Worm (Caenorhabditis elegans) whole organism, mixed stage, embryonic: ENCODE measurements around the gene nspg-11.

Source experiments
- ceh-39 ChIP-seq: fragments of 150-350 bp; optimal IDR thresholded peaks from 2 replicates; lab custom pipeline; 2014; ENCODE audit warnings: missing biosample characterization, missing genetic modification characterization
- elt-1 ChIP-seq: sonication (generic microtip); optimal IDR thresholded peaks from 2 replicates; lab custom pipeline; 2017; ENCODE audit warnings: missing genetic modification characterization, mild to moderate bottlenecking, missing compliant biosample characterization, antibody characterized with exemption, moderate library complexity, borderline replicate concordance; ENCODE audit not compliant: insufficient read depth
- lsy-2 ChIP-seq: fragments of 150-350 bp; optimal IDR thresholded peaks from 2 replicates; lab custom pipeline; 2014; ENCODE audit warnings: missing biosample characterization, missing genetic modification characterization
- mep-1 ChIP-seq: fragments of 150-350 bp; optimal IDR thresholded peaks from 2 replicates; lab custom pipeline; 2017; ENCODE audit warnings: missing biosample characterization, missing genetic modification reagents, missing genetic modification characterization, inconsistent platforms
- mls-2 ChIP-seq: sonication (generic microtip); optimal IDR thresholded peaks from 2 replicates; lab custom pipeline; 2016; ENCODE audit warnings: mild to moderate bottlenecking, missing genetic modification characterization, moderate library complexity, missing compliant biosample characterization
- nhr-237 ChIP-seq: fragments of 150-350 bp; optimal IDR thresholded peaks from 2 replicates; lab custom pipeline; 2014; ENCODE audit warnings: missing biosample characterization, missing genetic modification characterization
- nhr-28 ChIP-seq: fragments of 150-350 bp; optimal IDR thresholded peaks from 2 replicates; lab custom pipeline; 2014; ENCODE audit warnings: missing biosample characterization, missing genetic modification characterization
- nhr-76 ChIP-seq: sonication (generic microtip); optimal IDR thresholded peaks from 2 replicates; lab custom pipeline; 2017; ENCODE audit warnings: missing biosample characterization, missing genetic modification characterization
- pha-4 ChIP-seq: fragments of 150-350 bp; optimal IDR thresholded peaks from 2 replicates; lab custom pipeline; 2018; ENCODE audit warnings: missing biosample characterization, missing genetic modification reagents, missing genetic modification characterization
- sptf-1 ChIP-seq: sonication (generic microtip); optimal IDR thresholded peaks from 2 replicates; lab custom pipeline; 2017; ENCODE audit warnings: mild to moderate bottlenecking, missing genetic modification characterization, moderate library complexity, missing compliant biosample characterization
- unc-62 ChIP-seq: fragments of 150-350 bp; optimal IDR thresholded peaks from 2 replicates; lab custom pipeline; 2014; ENCODE audit warnings: missing biosample characterization, missing genetic modification reagents, missing genetic modification characterization
- ztf-11 ChIP-seq: fragments of 150-350 bp; optimal IDR thresholded peaks from 2 replicates; lab custom pipeline; 2014; ENCODE audit warnings: missing biosample characterization, missing genetic modification characterization

DNA sequence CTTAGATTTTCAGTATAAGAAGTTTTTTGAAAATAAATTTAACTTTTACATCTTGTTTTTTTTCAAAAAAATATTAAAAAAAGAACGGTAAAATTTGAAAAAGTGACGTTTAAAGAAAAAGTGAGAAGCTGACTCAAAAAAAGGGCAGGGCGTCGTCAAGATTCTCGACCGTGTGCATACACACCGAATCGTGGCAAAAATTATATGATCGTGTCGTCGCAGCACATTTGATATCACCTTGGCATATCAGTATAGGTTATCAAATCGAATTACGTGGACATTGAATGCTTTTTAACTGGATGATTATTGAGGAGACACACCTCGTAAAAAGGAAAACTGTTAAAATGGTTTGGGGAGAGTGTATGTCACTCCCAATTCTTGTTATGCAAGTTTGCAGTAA lies 9.1 kb upstream of the nspg-11 start:
- TF ChIP-seq nhr-237 (tag; lab: Kevin White, UChicago) (no peak), unc-62 (no peak), lsy-2 (no peak), nhr-76 (no peak), ceh-39 (tag; lab: Kevin White, UChicago) (no peak), mls-2 (tag; lab: Kevin White, UChicago) (no peak), elt-1 (tag; lab: Kevin White, UChicago) (no peak), ztf-11 (tag; lab: Kevin White, UChicago) (no peak), sptf-1 (tag; lab: Kevin White, UChicago) (no peak), pha-4 (no peak), mep-1 (tag; lab: Kevin White, UChicago) (no peak), nhr-28 (tag; lab: Kevin White, UChicago) (no peak)
